Worm (Caenorhabditis elegans): ENCODE data around the gene apc-10.
A peak's percentile ranks its signal among the peaks of the same experiment; 100 is the strongest.

The apc-10 gene

DNA sequence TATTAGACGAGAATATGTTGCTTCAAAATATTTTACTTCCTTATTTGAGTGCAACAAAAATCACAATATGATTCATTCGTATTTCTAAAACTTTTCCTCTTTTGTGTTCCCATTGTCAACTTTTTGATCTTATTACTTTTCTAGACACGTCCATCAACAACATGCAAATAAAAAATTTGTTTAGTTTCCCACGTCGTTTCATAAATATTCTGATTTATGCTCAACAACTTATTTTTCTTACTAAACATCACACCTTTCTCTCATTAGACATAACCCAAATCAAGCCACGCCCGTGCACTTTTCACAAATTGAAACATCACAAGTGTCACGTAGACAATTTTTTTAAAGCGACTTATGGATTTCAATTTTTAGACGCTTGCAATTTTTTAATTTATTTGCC, 43.7 kb upstream of the apc-10 start:
- TF ChIP-seq aha-1 (tag) (peak; percentile 92), nhr-42 (GFP tag; IDR thresholded peaks at IDR 0.05) (no peak)

DNA sequence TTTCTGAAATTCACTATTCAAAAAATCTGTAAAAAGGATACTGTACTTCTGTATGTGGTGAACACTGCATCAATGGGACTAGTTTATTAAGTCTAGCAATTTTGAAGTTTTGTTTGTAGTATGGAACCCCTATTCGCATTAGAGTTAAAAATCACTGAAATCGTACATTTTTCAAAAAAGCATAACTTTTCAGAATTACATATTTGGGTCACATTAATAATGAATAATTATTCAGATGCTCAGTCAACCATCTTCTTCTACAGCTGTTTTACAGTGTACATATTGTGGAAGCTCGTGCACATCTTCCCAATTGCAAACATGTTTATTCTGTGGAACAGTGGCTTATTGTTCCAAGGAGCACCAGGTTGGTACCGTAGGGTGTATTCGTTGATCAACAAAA, 42.6 kb upstream of the apc-10 start:
- TF ChIP-seq unc-62 (GFP tag; optimal IDR thresholded peaks at IDR 0.05 in 1 of 2) (peak in 1 of 2 experiments; percentile 95), unc-62 (tag; optimal IDR thresholded peaks at IDR 0.05) (no peak), daf-16 (GFP tag; optimal IDR thresholded peaks at IDR 0.05) (peak in 1 of 2 experiments; percentile 55), daf-16 (tag; optimal IDR thresholded peaks at IDR 0.05) (no peak), nhr-41 (GFP tag; IDR thresholded peaks at IDR 0.05) (no peak)

DNA sequence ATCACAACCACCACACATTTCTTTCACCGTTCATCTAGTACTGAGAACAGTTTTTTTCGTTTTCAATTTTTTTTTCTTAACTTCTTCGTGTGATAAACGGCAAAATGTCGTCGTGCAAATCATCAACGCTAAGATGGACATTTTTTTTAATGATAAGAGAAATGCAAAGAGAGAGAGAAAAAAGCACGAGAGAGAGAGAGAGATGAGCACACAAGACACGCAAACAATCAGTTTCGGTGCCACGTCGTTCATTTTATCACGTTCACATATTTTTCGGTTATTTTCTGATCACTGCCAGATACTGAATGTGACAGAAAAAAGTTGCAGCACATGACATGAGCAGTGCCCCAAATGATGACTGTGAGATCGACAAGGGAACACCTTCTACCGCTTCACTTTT, 42.0 kb upstream of the apc-10 start, which contains the start of gene egl-9:
egl-9 (plus strand) TSS at position 328 of the 400 bp plus-strand sequence.
- no peak for TF ChIP-seq zfp-2 (tag; optimal IDR thresholded peaks at IDR 0.05)
- no peak for TF ChIP-seq lin-15B (tag; optimal IDR thresholded peaks at IDR 0.05)
- TF ChIP-seq dmd-8 (GFP tag; IDR thresholded peaks at IDR 0.05): no peak
- no peak for TF ChIP-seq daf-19 (GFP tag; conservative IDR thresholded peaks at IDR 0.05)
- TF ChIP-seq egl-27 (tag; optimal IDR thresholded peaks at IDR 0.05): no peak
- peak; percentile 53 for TF ChIP-seq nhr-48 (tag; optimal IDR thresholded peaks at IDR 0.05)
- no peak for TF ChIP-seq php-3 (GFP tag; IDR thresholded peaks at IDR 0.05)
- peak; percentile 82 for TF ChIP-seq dve-1 (tag; optimal IDR thresholded peaks at IDR 0.05; ENCODE audit: insufficient read depth)
- TF ChIP-seq madf-5 (GFP tag; IDR thresholded peaks at IDR 0.05): no peak
- TF ChIP-seq aly-2 (tag; optimal IDR thresholded peaks at IDR 0.05): no peak
- TF ChIP-seq spr-1 (tag; optimal IDR thresholded peaks at IDR 0.05): no peak
- TF ChIP-seq jun-1 (tag; optimal IDR thresholded peaks at IDR 0.05): no peak
- TF ChIP-seq F37D6.2 (tag; optimal IDR thresholded peaks at IDR 0.05): no peak
- TF ChIP-seq dpl-1 (GFP tag; optimal IDR thresholded peaks at IDR 0.05): no peak
- no peak for TF ChIP-seq attf-4 (tag; optimal IDR thresholded peaks at IDR 0.05)
- TF ChIP-seq daf-12 (tag; optimal IDR thresholded peaks at IDR 0.05): no peak
- TF ChIP-seq snpc-4 (tag; optimal IDR thresholded peaks at IDR 0.05): no peak
- no peak for TF ChIP-seq tag-97 (GFP tag; IDR thresholded peaks at IDR 0.05)
- TF ChIP-seq ces-1 (GFP tag; optimal IDR thresholded peaks at IDR 0.05): no peak
- TF ChIP-seq daf-8 (GFP tag; IDR thresholded peaks at IDR 0.05): no peak
- TF ChIP-seq ceh-44 (GFP tag; IDR thresholded peaks at IDR 0.05): no peak
- TF ChIP-seq unc-39 (tag; optimal IDR thresholded peaks at IDR 0.05): no peak
- TF ChIP-seq mdl-1 (tag; optimal IDR thresholded peaks at IDR 0.05): peak in 1 of 2 experiments; percentile 62
- no peak for TF ChIP-seq fkh-10 (GFP tag; optimal IDR thresholded peaks at IDR 0.05)
- no peak for TF ChIP-seq egl-43 (GFP tag; IDR thresholded peaks at IDR 0.05)
- peak; percentile 31; the same call in 1 of the 2 replicates for TF ChIP-seq tra-1 (GFP tag; IDR thresholded peaks at IDR 0.05)
- peak; percentile 64 for TF ChIP-seq nhr-28 (tag; optimal IDR thresholded peaks at IDR 0.05)
- no peak for TF ChIP-seq ztf-7 (tag; optimal IDR thresholded peaks at IDR 0.05)
- peak; percentile 7 for TF ChIP-seq nhr-102 (tag; optimal IDR thresholded peaks at IDR 0.05)
- TF ChIP-seq vab-7 (GFP tag; IDR thresholded peaks at IDR 0.05): no peak
- no peak for TF ChIP-seq nhr-11 (tag; optimal IDR thresholded peaks at IDR 0.05)
- TF ChIP-seq hlh-11 (tag; optimal IDR thresholded peaks at IDR 0.05): peak; percentile 83
- TF ChIP-seq zag-1 (tag; optimal IDR thresholded peaks at IDR 0.05): no peak
- peak; percentile 2 for TF ChIP-seq mxl-3 (GFP tag; optimal IDR thresholded peaks at IDR 0.05)
- TF ChIP-seq mxl-2 (GFP tag; conservative IDR thresholded peaks at IDR 0.05): no peak
- TF ChIP-seq nhr-111 (GFP tag; optimal IDR thresholded peaks at IDR 0.05): no peak
- TF ChIP-seq nhr-6 (tag; optimal IDR thresholded peaks at IDR 0.05): no peak
- no peak for TF ChIP-seq lin-39 (tag; optimal IDR thresholded peaks at IDR 0.05)
- peak; percentile 85 for TF ChIP-seq hlh-30 (tag; optimal IDR thresholded peaks at IDR 0.05; ENCODE audit: insufficient read depth)
- TF ChIP-seq madf-9 (GFP tag; conservative IDR thresholded peaks at IDR 0.05): no peak
- TF ChIP-seq lin-13 (GFP tag; optimal IDR thresholded peaks at IDR 0.05): peak; percentile 3
- no peak for TF ChIP-seq F26F4.8 (GFP tag; conservative IDR thresholded peaks at IDR 0.05)
- TF ChIP-seq duxl-1 (tag; optimal IDR thresholded peaks at IDR 0.05; ENCODE audit: poor library complexity): no peak
- no peak for TF ChIP-seq rbr-2 (tag; optimal IDR thresholded peaks at IDR 0.05)
